Fruit fly (Drosophila melanogaster) whole organism, embryonic: ENCODE data around the gene Kpc1.

Experiments used
- CG17361 ChIP-seq: fragments of 200-800 bp; sonication (Bioruptor generic); IDR thresholded peaks from 3 replicates; pipeline ENCODE4 v1.3.6; 2022; ENCODE audit warnings: missing biosample characterization, missing genetic modification characterization
- Dip2 ChIP-seq: fragments of 200-800 bp; sonication (Bioruptor generic); IDR thresholded peaks from 2 replicates; pipeline ENCODE4 v1.3.6; 2022; ENCODE audit warnings: missing biosample characterization, missing genetic modification characterization
- Meics ChIP-seq: fragments of 200-800 bp; sonication (Bioruptor generic); optimal IDR thresholded peaks from 2 replicates; lab custom pipeline; 2017; ENCODE audit warnings: missing biosample characterization, mild to moderate bottlenecking, missing genetic modification characterization
- YL-1 ChIP-seq: fragments of 200-800 bp; sonication (Bioruptor generic); optimal IDR thresholded peaks from 3 replicates; lab custom pipeline; 2017; ENCODE audit warnings: missing biosample characterization, mild to moderate bottlenecking, missing genetic modification characterization
- ap ChIP-seq: fragments of 200-800 bp; sonication (Bioruptor generic); IDR thresholded peaks from 2 replicates; pipeline ENCODE4 v1.3.6; 2022; ENCODE audit warnings: missing biosample characterization, missing genetic modification characterization

DNA sequence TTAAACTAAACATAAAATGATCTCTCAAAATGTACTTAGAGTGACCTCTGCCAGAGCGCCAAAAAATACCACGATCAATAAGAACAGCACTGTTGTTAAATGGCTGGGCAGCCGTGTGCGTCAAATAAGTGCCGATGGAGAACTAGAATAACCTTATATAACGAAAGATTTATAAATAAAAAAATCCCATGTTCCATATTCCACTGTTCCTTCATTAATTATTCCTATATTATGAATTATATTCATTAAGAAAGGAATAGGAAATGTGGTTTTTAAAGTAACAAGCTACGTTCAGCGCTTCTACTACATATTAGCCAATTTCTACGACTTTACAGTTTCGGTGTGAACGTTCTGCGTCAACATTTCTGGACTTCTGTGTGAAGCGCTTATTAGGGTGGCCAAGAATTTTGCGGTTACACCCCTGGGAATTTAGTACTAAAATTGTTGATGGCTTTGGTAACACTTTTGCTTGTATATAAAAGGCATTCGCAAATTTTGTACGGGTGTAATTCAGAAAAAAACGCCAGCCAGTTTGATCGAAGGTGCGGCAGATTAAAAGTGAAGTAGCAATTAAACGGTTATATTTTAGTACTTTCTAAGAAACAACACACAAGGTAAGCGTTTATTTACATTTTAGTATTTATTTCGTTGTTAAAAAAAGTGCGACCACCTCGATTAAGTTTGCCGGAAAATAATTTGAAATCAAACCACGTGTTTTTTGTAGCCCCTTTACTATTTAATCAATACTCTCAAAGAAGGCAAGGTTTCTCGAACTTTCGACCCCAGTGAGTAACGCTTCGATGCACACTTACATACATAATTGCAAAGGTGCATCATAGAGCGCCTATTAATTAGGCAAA, 46.4 kb upstream of the Kpc1 start, which contains the start of the genes tefu and Hsc70-4:
- peak; percentile 44 for TF ChIP-seq YL-1
- peak; percentile 91 for TF ChIP-seq CG17361 (GFP tag; lab: Robert Waterston, UW)
- 0 out of 2 replicates have a peak, but pooled peaks have one; percentile 28 for TF ChIP-seq Dip2 (GFP tag; lab: Robert Waterston, UW)
- TF ChIP-seq ap (GFP tag; lab: Robert Waterston, UW), result peak; percentile 65; the same call in 1 of the 2 replicates
- TF ChIP-seq Meics (GFP tag; lab: Kevin White, UChicago), result peak; percentile 80
